Fruit fly (Drosophila melanogaster) whole organism, embryonic: ENCODE data around the gene CG31637.
A peak's percentile ranks its signal among the peaks of the same experiment; 100 is the strongest.

Experiments used
- Abd-B ChIP-seq: fragments of 200-800 bp; sonication (Bioruptor generic); optimal IDR thresholded peaks from 2 replicates; lab custom pipeline; 2018; ENCODE audit warnings: missing biosample characterization, mild to moderate bottlenecking, missing genetic modification characterization, moderate library complexity
- CG12071 ChIP-seq: fragments of 200-800 bp; sonication (Bioruptor generic); optimal IDR thresholded peaks from 3 replicates; lab custom pipeline; 2018; ENCODE audit warnings: missing biosample characterization, mild to moderate bottlenecking, missing genetic modification characterization
- CG13123 ChIP-seq: fragments of 200-800 bp; sonication (Bioruptor generic); optimal IDR thresholded peaks from 2 replicates; lab custom pipeline; 2016; ENCODE audit warnings: missing biosample characterization, missing genetic modification characterization
- CG13287 ChIP-seq: fragments of 200-800 bp; sonication (Bioruptor generic); IDR thresholded peaks from 2 replicates; pipeline ENCODE4 v1.3.6; 2022; ENCODE audit warnings: missing biosample characterization, missing genetic modification characterization; ENCODE audit not compliant: partially characterized antibody
- CG13624 ChIP-seq: fragments of 200-800 bp; sonication (Bioruptor generic); optimal IDR thresholded peaks from 2 replicates; lab custom pipeline; 2016; ENCODE audit warnings: missing biosample characterization, missing genetic modification characterization
- CG13894 ChIP-seq: fragments of 200-800 bp; sonication (Bioruptor generic); optimal IDR thresholded peaks from 3 replicates; lab custom pipeline; 2018; ENCODE audit warnings: missing biosample characterization, mild to moderate bottlenecking, missing genetic modification characterization, moderate library complexity
- CG14710 ChIP-seq: fragments of 200-800 bp; sonication (Bioruptor generic); optimal IDR thresholded peaks from 3 replicates; lab custom pipeline; 2019; ENCODE audit warnings: missing biosample characterization, mild to moderate bottlenecking, missing genetic modification characterization, moderate library complexity
- CG15601 ChIP-seq: fragments of 200-800 bp; sonication (Bioruptor generic); optimal IDR thresholded peaks from 3 replicates; lab custom pipeline; 2019; ENCODE audit warnings: missing biosample characterization, mild to moderate bottlenecking, missing genetic modification characterization, moderate library complexity
- CG15696 ChIP-seq: fragments of 200-800 bp; sonication (Bioruptor generic); optimal IDR thresholded peaks from 2 replicates; lab custom pipeline; 2019; ENCODE audit warnings: missing biosample characterization, mild to moderate bottlenecking, missing genetic modification characterization, moderate library complexity
- CG16813 ChIP-seq: fragments of 200-800 bp; sonication (Bioruptor generic); IDR thresholded peaks from 3 replicates; pipeline ENCODE4 v1.3.6; 2022; ENCODE audit warnings: missing biosample characterization, missing genetic modification characterization; ENCODE audit not compliant: partially characterized antibody
- CG2199 ChIP-seq: fragments of 200-800 bp; sonication (Bioruptor generic); IDR thresholded peaks from 3 replicates; pipeline ENCODE4 v1.3.6; 2022; ENCODE audit warnings: missing biosample characterization, missing genetic modification characterization
- CG2712 ChIP-seq: fragments of 200-800 bp; optimal IDR thresholded peaks from 3 replicates; lab custom pipeline; 2019; ENCODE audit warnings: missing biosample characterization, mild to moderate bottlenecking, missing genetic modification characterization, moderate library complexity
- CG33213 ChIP-seq: fragments of 200-800 bp; sonication (Bioruptor generic); optimal IDR thresholded peaks from 3 replicates; lab custom pipeline; 2016; ENCODE audit warnings: missing biosample characterization, missing genetic modification characterization
- CG4424 ChIP-seq: fragments of 200-800 bp; sonication (Bioruptor generic); optimal IDR thresholded peaks from 3 replicates; lab custom pipeline; 2016; ENCODE audit warnings: missing biosample characterization, missing genetic modification characterization
- CG4820 ChIP-seq: fragments of 200-800 bp; sonication (Bioruptor generic); optimal IDR thresholded peaks from 3 replicates; lab custom pipeline; 2016; ENCODE audit warnings: missing biosample characterization, missing genetic modification characterization
- CG6175 ChIP-seq: fragments of 200-800 bp; sonication (Bioruptor generic); IDR thresholded peaks from 3 replicates; pipeline ENCODE4 v1.3.6; 2022; ENCODE audit warnings: missing biosample characterization, missing genetic modification characterization
- CG7556 ChIP-seq: fragments of 200-800 bp; sonication (Bioruptor generic); optimal IDR thresholded peaks from 2 replicates; lab custom pipeline; 2017; ENCODE audit warnings: missing biosample characterization, mild to moderate bottlenecking, missing genetic modification characterization
- CG7963 ChIP-seq: fragments of 200-800 bp; sonication (Bioruptor generic); IDR thresholded peaks from 3 replicates; pipeline ENCODE4 v1.3.6; 2022; ENCODE audit warnings: missing biosample characterization, missing genetic modification characterization; ENCODE audit not compliant: partially characterized antibody
- CG9437 ChIP-seq: fragments of 200-800 bp; sonication (Bioruptor generic); optimal IDR thresholded peaks from 2 replicates; lab custom pipeline; 2018; ENCODE audit warnings: missing biosample characterization, mild to moderate bottlenecking, missing genetic modification characterization
- CG9876 ChIP-seq: fragments of 200-800 bp; sonication (Bioruptor generic); optimal IDR thresholded peaks from 2 replicates; lab custom pipeline; 2016; ENCODE audit warnings: missing biosample characterization, missing genetic modification characterization
- Chrac-16 ChIP-seq: fragments of 200-800 bp; sonication (Bioruptor generic); optimal IDR thresholded peaks from 3 replicates; lab custom pipeline; 2016; ENCODE audit warnings: missing biosample characterization, missing genetic modification characterization
- D ChIP-seq, 2 experiments: fragments of 200-800 bp in 1 of 2; fragments of >200 bp in 1 of 2; sonication (Bioruptor generic) in 1 of 2; optimal IDR thresholded peaks; 2 replicates in 1 of 2; 3 replicates in 1 of 2; lab custom pipeline; 2017; ENCODE audit warnings: mild to moderate bottlenecking in 1 of 2, missing biosample characterization in 1 of 2, missing genetic modification characterization in 1 of 2, missing genetic modification reagents in 1 of 2
- Dip2 ChIP-seq: fragments of 200-800 bp; sonication (Bioruptor generic); IDR thresholded peaks from 2 replicates; pipeline ENCODE4 v1.3.6; 2022; ENCODE audit warnings: missing biosample characterization, missing genetic modification characterization
- Ets65A ChIP-seq: fragments of 200-800 bp; sonication (Bioruptor generic); peaks from one replicate; lab custom pipeline; 2016; ENCODE audit warnings: missing biosample characterization, missing genetic modification characterization
- Fer1 ChIP-seq: fragments of 200-800 bp; sonication (Bioruptor generic); optimal IDR thresholded peaks from 2 replicates; lab custom pipeline; 2017; ENCODE audit warnings: missing biosample characterization, mild to moderate bottlenecking, missing genetic modification characterization
- HLH54F ChIP-seq: fragments of 200-800 bp; sonication (Bioruptor generic); optimal IDR thresholded peaks from 3 replicates; lab custom pipeline; 2016; ENCODE audit warnings: missing biosample characterization, missing genetic modification characterization
- Hsf ChIP-seq: fragments of 200-800 bp; sonication (Bioruptor generic); optimal IDR thresholded peaks from 3 replicates; lab custom pipeline; 2016; ENCODE audit warnings: missing biosample characterization, missing genetic modification characterization
- Lhr ChIP-seq: fragments of 200-800 bp; sonication (Bioruptor generic); optimal IDR thresholded peaks from 3 replicates; lab custom pipeline; 2017; ENCODE audit warnings: mild to moderate bottlenecking, missing biosample characterization, missing genetic modification reagents, missing genetic modification characterization
- Max ChIP-seq: fragments of 200-800 bp; sonication (Bioruptor generic); optimal IDR thresholded peaks from 2 replicates; lab custom pipeline; 2016; ENCODE audit warnings: missing biosample characterization, mild to moderate bottlenecking, missing genetic modification characterization
- NFAT ChIP-seq: fragments of 200-800 bp; sonication (Bioruptor generic); IDR thresholded peaks from 2 replicates; pipeline ENCODE4 v1.3.6; 2022; ENCODE audit warnings: missing biosample characterization, missing genetic modification characterization
- Opbp ChIP-seq: fragments of 200-800 bp; sonication (Bioruptor generic); IDR thresholded peaks from 3 replicates; pipeline ENCODE4 v1.3.6; 2022; ENCODE audit warnings: missing biosample characterization, missing genetic modification characterization; ENCODE audit not compliant: partially characterized antibody
- Optix ChIP-seq: fragments of 200-800 bp; sonication (Bioruptor generic); IDR thresholded peaks from 3 replicates; pipeline ENCODE4 v1.3.6; 2022; ENCODE audit warnings: missing biosample characterization, missing genetic modification characterization
- Poxn ChIP-seq: fragments of 200-800 bp; sonication (Bioruptor generic); IDR thresholded peaks from 2 replicates; pipeline ENCODE4 v1.3.6; 2022; ENCODE audit warnings: missing biosample characterization, missing genetic modification characterization
- Rfx ChIP-seq: fragments of 200-800 bp; sonication (Bioruptor generic); IDR thresholded peaks from 2 replicates; pipeline ENCODE4 v1.3.6; 2022; ENCODE audit warnings: missing biosample characterization, missing genetic modification characterization
- Side ChIP-seq: fragments of 200-800 bp; sonication (Bioruptor generic); optimal IDR thresholded peaks from 2 replicates; lab custom pipeline; 2016; ENCODE audit warnings: missing biosample characterization, missing genetic modification characterization
- Sox102F ChIP-seq: fragments of 200-800 bp; sonication (Bioruptor generic); optimal IDR thresholded peaks from 2 replicates; lab custom pipeline; 2018; ENCODE audit warnings: missing biosample characterization, mild to moderate bottlenecking, missing genetic modification characterization, moderate library complexity
- Stat92E ChIP-seq, 3 experiments: fragments of >200 bp in 2 of 3; fragments of 200-800 bp in 1 of 3; sonication (Bioruptor generic) in 1 of 3; optimal IDR thresholded peaks; 2 replicates each; lab custom pipeline; 2017 to 2019; ENCODE audit warnings: missing biosample characterization in 3 of 3, missing genetic modification characterization in 3 of 3, mild to moderate bottlenecking in 1 of 3, moderate library complexity in 1 of 3
- Vsx1 ChIP-seq: fragments of 200-800 bp; sonication (Bioruptor generic); optimal IDR thresholded peaks from 2 replicates; lab custom pipeline; 2017; ENCODE audit warnings: missing biosample characterization, mild to moderate bottlenecking, missing genetic modification characterization, missing genetic modification reagents
- bcd ChIP-seq: fragments of 200-800 bp; sonication (Bioruptor generic); optimal IDR thresholded peaks from 2 replicates; lab custom pipeline; 2017; ENCODE audit warnings: missing biosample characterization, mild to moderate bottlenecking, missing genetic modification characterization
- danr ChIP-seq: fragments of 200-800 bp; sonication (Bioruptor generic); IDR thresholded peaks from 2 replicates; pipeline ENCODE4 v1.3.6; 2022; ENCODE audit warnings: missing biosample characterization, missing genetic modification characterization
- fd64A ChIP-seq: fragments of 200-800 bp; sonication (Bioruptor generic); optimal IDR thresholded peaks from 3 replicates; lab custom pipeline; 2018; ENCODE audit warnings: missing biosample characterization, mild to moderate bottlenecking, missing genetic modification characterization
- grau ChIP-seq: fragments of 200-800 bp; optimal IDR thresholded peaks from 3 replicates; lab custom pipeline; 2019; ENCODE audit warnings: missing biosample characterization, mild to moderate bottlenecking, missing genetic modification characterization, moderate library complexity
- lab ChIP-seq: fragments of 200-800 bp; sonication (Bioruptor generic); optimal IDR thresholded peaks from 3 replicates; lab custom pipeline; 2017; ENCODE audit warnings: missing biosample characterization, missing genetic modification characterization, mild to moderate bottlenecking, moderate library complexity, missing genetic modification reagents
- pho ChIP-seq: fragments of 200-800 bp; sonication (Bioruptor generic); optimal IDR thresholded peaks from 2 replicates; lab custom pipeline; 2016; ENCODE audit warnings: missing biosample characterization, missing genetic modification characterization
- pita ChIP-seq: fragments of 200-800 bp; sonication (Bioruptor generic); optimal IDR thresholded peaks from 2 replicates; lab custom pipeline; 2017; ENCODE audit warnings: missing biosample characterization, mild to moderate bottlenecking, missing genetic modification characterization
- repo ChIP-seq: fragments of 200-800 bp; sonication (Bioruptor generic); optimal IDR thresholded peaks from 2 replicates; lab custom pipeline; 2016; ENCODE audit warnings: missing biosample characterization, missing genetic modification characterization
- so ChIP-seq: fragments of 200-800 bp; sonication (Bioruptor generic); IDR thresholded peaks from 3 replicates; pipeline ENCODE4 v1.3.6; 2022; ENCODE audit warnings: missing biosample characterization, missing genetic modification characterization
- trem ChIP-seq: fragments of 200-800 bp; optimal IDR thresholded peaks from 3 replicates; lab custom pipeline; 2019; ENCODE audit warnings: missing biosample characterization, mild to moderate bottlenecking, missing genetic modification characterization, moderate library complexity
- usp ChIP-seq: fragments of >200 bp; optimal IDR thresholded peaks from 2 replicates; lab custom pipeline; 2017; ENCODE audit warnings: missing biosample characterization, missing genetic modification characterization
- zen2 ChIP-seq: fragments of 200-800 bp; sonication (Bioruptor generic); IDR thresholded peaks from 3 replicates; pipeline ENCODE4 v1.3.6; 2022; ENCODE audit warnings: missing biosample characterization, missing genetic modification characterization; ENCODE audit not compliant: partially characterized antibody

Gene CG31637

DNA sequence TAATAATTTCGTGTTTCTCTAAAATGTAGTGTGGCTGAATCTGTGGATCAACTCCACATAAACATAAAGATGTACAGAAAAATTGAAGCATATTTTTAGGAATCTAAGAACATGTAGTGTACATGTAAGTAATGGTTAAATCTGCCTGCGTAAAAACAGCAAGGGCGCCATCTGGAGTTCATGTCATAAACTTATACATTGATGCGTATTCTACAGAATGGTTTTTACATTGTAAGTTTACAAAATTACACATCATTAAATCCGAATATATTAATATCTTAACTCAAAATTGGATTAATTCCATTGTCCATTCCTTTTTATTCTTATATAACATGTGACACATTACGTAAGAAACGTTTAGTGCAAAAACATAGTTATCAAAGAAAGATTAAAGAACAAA, 28.5 kb downstream of the CG31637 start (continued):
- TF ChIP-seq CG16813 (GFP tag; lab: Robert Waterston, UW), result peak; percentile 56; the same call in 2 of the 3 replicates
- TF ChIP-seq CG13624, result peak; percentile 21
- TF ChIP-seq CG9437, result peak; percentile 49
- no peak for TF ChIP-seq CG4424 (GFP tag; lab: Kevin White, UChicago)
- no peak for TF ChIP-seq Chrac-16 (GFP tag; lab: Kevin White, UChicago)
- no peak for TF ChIP-seq danr (GFP tag; lab: Robert Waterston, UW)
- TF ChIP-seq Side (GFP tag; lab: Kevin White, UChicago), result no peak
- no peak for TF ChIP-seq repo (GFP tag; lab: Kevin White, UChicago)
- no peak for TF ChIP-seq usp
- TF ChIP-seq so (GFP tag; lab: Robert Waterston, UW), result no peak
- TF ChIP-seq CG6175 (GFP tag; lab: Robert Waterston, UW), result no peak
- peak; percentile 85 for TF ChIP-seq Ets65A (GFP tag; lab: Kevin White, UChicago)
- TF ChIP-seq Max (GFP tag; lab: Kevin White, UChicago), result peak; percentile 13
- TF ChIP-seq D (optimal IDR thresholded peaks at IDR 0.05; lab: Kevin White, UChicago), result no peak
- no peak for TF ChIP-seq D (GFP tag; optimal IDR thresholded peaks at IDR 0.05; lab: Kevin White, UChicago)
- peak; percentile 31 for TF ChIP-seq pho
- TF ChIP-seq trem (tag; lab: Kevin White, UChicago), result peak; percentile 39
- no peak for TF ChIP-seq Poxn (GFP tag; lab: Robert Waterston, UW)
- peak in 1 of 3 experiments; percentile 22 for TF ChIP-seq Stat92E (GFP tag; optimal IDR thresholded peaks at IDR 0.05; lab: Kevin White, UChicago)
- peak; percentile 12 for TF ChIP-seq CG13894 (tag; lab: Kevin White, UChicago)
- peak; percentile 91 for TF ChIP-seq CG2199 (GFP tag; lab: Robert Waterston, UW)
- TF ChIP-seq CG13287 (GFP tag; lab: Robert Waterston, UW), result peak; percentile 50; the same call in 1 of the 2 replicates
- TF ChIP-seq HLH54F (GFP tag; lab: Kevin White, UChicago), result peak; percentile 9
- peak; percentile 26 for TF ChIP-seq CG2712
- peak; percentile 31 for TF ChIP-seq CG15696 (tag; lab: Kevin White, UChicago)
- TF ChIP-seq CG12071 (GFP tag; lab: Kevin White, UChicago), result no peak
- no peak for TF ChIP-seq lab (GFP tag; lab: Kevin White, UChicago)
- peak; percentile 29 for TF ChIP-seq Abd-B
- TF ChIP-seq CG9876 (GFP tag; lab: Kevin White, UChicago), result no peak
- TF ChIP-seq Vsx1 (GFP tag; lab: Kevin White, UChicago), result no peak
- peak; percentile 44 for TF ChIP-seq CG33213
- peak; percentile 71 for TF ChIP-seq Lhr
- TF ChIP-seq CG4820 (GFP tag; lab: Kevin White, UChicago), result peak; percentile 5
- TF ChIP-seq Dip2 (GFP tag; lab: Robert Waterston, UW), result peak; percentile 95
- peak; percentile 17; the same call in 1 of the 2 replicates for TF ChIP-seq NFAT (GFP tag; lab: Robert Waterston, UW)
- peak; percentile 30 for TF ChIP-seq bcd (GFP tag; lab: Kevin White, UChicago)
- TF ChIP-seq CG7963 (GFP tag; lab: Robert Waterston, UW), result no peak
- TF ChIP-seq Rfx (GFP tag; lab: Robert Waterston, UW), result peak; percentile 31; the same call in 1 of the 2 replicates
- no peak for TF ChIP-seq zen2 (GFP tag; lab: Robert Waterston, UW)
- TF ChIP-seq Optix, result no peak
- TF ChIP-seq CG13123 (GFP tag; lab: Kevin White, UChicago), result no peak
- no peak for TF ChIP-seq Sox102F (GFP tag; lab: Kevin White, UChicago)
- TF ChIP-seq Hsf, result peak; percentile 17
- TF ChIP-seq pita (GFP tag; lab: Kevin White, UChicago), result peak; percentile 62
- TF ChIP-seq CG14710 (tag; lab: Kevin White, UChicago), result peak; percentile 35
- peak; percentile 56; the same call in 1 of the 3 replicates for TF ChIP-seq Opbp (GFP tag; lab: Robert Waterston, UW)
- no peak for TF ChIP-seq fd64A (GFP tag; lab: Kevin White, UChicago)
- peak; percentile 20 for TF ChIP-seq grau (tag; lab: Kevin White, UChicago)
- peak; percentile 4 for TF ChIP-seq Fer1 (GFP tag; lab: Kevin White, UChicago)
- no peak for TF ChIP-seq CG7556
- peak; percentile 45 for TF ChIP-seq CG15601 (tag; lab: Kevin White, UChicago)
